Worm (Caenorhabditis elegans): Measurements from ENCODE around the gene F58E6.6.

ce11 chrV:9752918-9753317 lies at the start of gene F58E6.6:
- TF ChIP-seq him-1 (tag; optimal IDR thresholded peaks at IDR 0.05) (no peak), dao-5 (tag; optimal IDR thresholded peaks at IDR 0.05) (no peak), W03F9.2 (tag; optimal IDR thresholded peaks at IDR 0.05) (no peak)

Measured in whole organism, L4/young adult.